Worm (Caenorhabditis elegans) whole organism, young adult: ENCODE measurements around the gene sri-69.

ENCODE experiments used
- C17E4.6 ChIP-seq: fragments of 200-800 bp; sonication (Bioruptor generic); IDR thresholded peaks from 2 replicates; pipeline ENCODE4 v1.3.6; 2022; ENCODE audit warnings: missing genetic modification reagents, missing genetic modification characterization, missing compliant biosample characterization
- D2030.7 ChIP-seq: fragments of 200-800 bp; sonication (Bioruptor generic); IDR thresholded peaks from 2 replicates; pipeline ENCODE4 v1.3.6; 2022; ENCODE audit warnings: missing genetic modification reagents, missing genetic modification characterization, missing compliant biosample characterization
- F10E7.11 ChIP-seq: sonication (generic microtip); optimal IDR thresholded peaks from 2 replicates; lab custom pipeline; 2017; ENCODE audit warnings: mild to moderate bottlenecking, missing genetic modification characterization, moderate library complexity, missing compliant biosample characterization
- F33H1.4 ChIP-seq: fragments of 200-800 bp; sonication (Bioruptor generic); IDR thresholded peaks from 2 replicates; pipeline ENCODE4 v1.3.6; 2022; ENCODE audit warnings: missing genetic modification reagents, missing genetic modification characterization, missing compliant biosample characterization
- Y53G8AR.9 ChIP-seq: fragments of 200-800 bp; sonication (Bioruptor generic); conservative IDR thresholded peaks from 2 replicates; pipeline ENCODE4 v1.3.6; 2022; ENCODE audit warnings: missing genetic modification reagents, missing genetic modification characterization, missing compliant biosample characterization
- Y56A3A.18 ChIP-seq: fragments of 200-800 bp; sonication (Bioruptor generic); IDR thresholded peaks from 2 replicates; pipeline ENCODE4 v1.3.6; 2022; ENCODE audit warnings: missing genetic modification reagents, missing genetic modification characterization, missing compliant biosample characterization
- Y67H2A.10 ChIP-seq: fragments of 200-800 bp; sonication (Bioruptor generic); conservative IDR thresholded peaks from 2 replicates; pipeline ENCODE4 v1.3.6; 2022; ENCODE audit warnings: missing genetic modification reagents, missing genetic modification characterization, missing compliant biosample characterization
- akir-1 ChIP-seq: fragments of 200-800 bp; sonication (Bioruptor generic); optimal IDR thresholded peaks from 2 replicates; lab custom pipeline; 2018; ENCODE audit warnings: mild to moderate bottlenecking, missing genetic modification characterization, moderate library complexity, missing compliant biosample characterization
- ama-1 ChIP-seq, 3 experiments: fragments of 150-350 bp in 1 of 3; sonication (generic microtip) in 2 of 3; optimal IDR thresholded peaks; 2 replicates each; lab custom pipeline; 2014 to 2018; ENCODE audit warnings: missing biosample characterization in 2 of 3, missing genetic modification characterization in 2 of 3, missing genetic modification reagents in 2 of 3
- attf-6 ChIP-seq: fragments of 200-800 bp; sonication (Bioruptor generic); IDR thresholded peaks from 2 replicates; pipeline ENCODE4 v1.3.6; 2022; ENCODE audit warnings: missing genetic modification reagents, missing genetic modification characterization, missing compliant biosample characterization
- bed-1 ChIP-seq: fragments of 200-800 bp; sonication (Bioruptor generic); IDR thresholded peaks from 2 replicates; pipeline ENCODE4 v1.3.6; 2022; ENCODE audit warnings: missing genetic modification reagents, missing genetic modification characterization, missing compliant biosample characterization
- ceh-27 ChIP-seq: fragments of 200-800 bp; sonication (Bioruptor generic); optimal IDR thresholded peaks from 2 replicates; lab custom pipeline; 2018; ENCODE audit warnings: mild to moderate bottlenecking, missing genetic modification characterization, moderate library complexity, missing compliant biosample characterization
- ceh-40 ChIP-seq: fragments of 200-800 bp; sonication (Bioruptor generic); IDR thresholded peaks from 2 replicates; pipeline ENCODE4 v1.3.6; 2022; ENCODE audit warnings: missing genetic modification characterization, missing compliant biosample characterization
- chd-7 ChIP-seq: sonication (generic microtip); optimal IDR thresholded peaks from 2 replicates; lab custom pipeline; 2016; ENCODE audit warnings: mild to moderate bottlenecking, missing genetic modification characterization, moderate library complexity, missing compliant biosample characterization
- die-1 ChIP-seq: sonication (generic microtip); optimal IDR thresholded peaks from 2 replicates; lab custom pipeline; 2016; ENCODE audit warnings: missing genotype, mild to moderate bottlenecking, missing genetic modification characterization, missing compliant biosample characterization
- dox-1 ChIP-seq: fragments of 200-800 bp; sonication (Bioruptor generic); IDR thresholded peaks from 2 replicates; pipeline ENCODE4 v1.3.6; 2022; ENCODE audit warnings: missing genetic modification reagents, missing genetic modification characterization, missing compliant biosample characterization
- efl-1 ChIP-seq: fragments of 150-350 bp; optimal IDR thresholded peaks from 2 replicates; lab custom pipeline; 2014; ENCODE audit warnings: missing biosample characterization, missing genetic modification reagents, missing genetic modification characterization
- egrh-3 ChIP-seq: fragments of 200-800 bp; sonication (Bioruptor generic); IDR thresholded peaks from 2 replicates; pipeline ENCODE4 v1.3.6; 2022; ENCODE audit warnings: missing genetic modification reagents, missing genetic modification characterization, missing compliant biosample characterization
- ets-4 ChIP-seq: fragments of 200-800 bp; sonication (Bioruptor generic); optimal IDR thresholded peaks from 2 replicates; lab custom pipeline; 2018; ENCODE audit warnings: mild to moderate bottlenecking, missing genetic modification characterization, missing compliant biosample characterization
- fkh-3 ChIP-seq: sonication (generic microtip); optimal IDR thresholded peaks from 2 replicates; lab custom pipeline; 2016; ENCODE audit warnings: mild to moderate bottlenecking, missing genetic modification characterization, missing compliant biosample characterization
- gei-17 ChIP-seq: fragments of 200-800 bp; sonication (Bioruptor generic); optimal IDR thresholded peaks from 2 replicates; lab custom pipeline; 2018; ENCODE audit warnings: mild to moderate bottlenecking, missing genetic modification characterization, missing compliant biosample characterization
- hlh-12 ChIP-seq: sonication (generic microtip); optimal IDR thresholded peaks from 2 replicates; lab custom pipeline; 2016; ENCODE audit warnings: missing genetic modification characterization, missing compliant biosample characterization
- lin-26 ChIP-seq: fragments of 200-800 bp; sonication (Bioruptor generic); IDR thresholded peaks from 2 replicates; pipeline ENCODE4 v1.3.6; 2022; ENCODE audit warnings: missing genetic modification reagents, missing genetic modification characterization, missing compliant biosample characterization
- madf-6 ChIP-seq: fragments of 200-800 bp; sonication (Bioruptor generic); IDR thresholded peaks from 2 replicates; pipeline ENCODE4 v1.3.6; 2022; ENCODE audit warnings: missing genetic modification reagents, missing genetic modification characterization, missing compliant biosample characterization
- mes-4 ChIP-seq: sonication (generic microtip); optimal IDR thresholded peaks from 2 replicates; lab custom pipeline; 2016; ENCODE audit warnings: missing genotype, missing genetic modification characterization, missing compliant biosample characterization
- nhr-80 ChIP-seq: sonication (generic microtip); optimal IDR thresholded peaks from 2 replicates; lab custom pipeline; 2016; ENCODE audit warnings: missing genetic modification characterization, missing compliant biosample characterization
- pha-4 ChIP-seq: fragments of 150-350 bp; sonication (generic microtip); optimal IDR thresholded peaks from 2 replicates; lab custom pipeline; 2014; ENCODE audit warnings: missing biosample characterization, missing genetic modification reagents, missing genetic modification characterization
- repo-1 ChIP-seq: sonication (generic microtip); optimal IDR thresholded peaks from 2 replicates; lab custom pipeline; 2017; ENCODE audit warnings: mild to moderate bottlenecking, missing genetic modification characterization, missing compliant biosample characterization
- rpc-1 ChIP-seq, 2 experiments: fragments of 150-350 bp in 1 of 2; sonication (generic microtip) in 1 of 2; optimal IDR thresholded peaks; 2 replicates each; lab custom pipeline; 2014 to 2018; ENCODE audit warnings: missing biosample characterization in 1 of 2, missing genetic modification characterization in 1 of 2, missing genetic modification reagents in 1 of 2, missing genotype in 1 of 2
- snpc-1.1 ChIP-seq: sonication (generic microtip); optimal IDR thresholded peaks from 2 replicates; lab custom pipeline; 2017; ENCODE audit warnings: missing genetic modification characterization, mild to moderate bottlenecking, missing compliant biosample characterization, antibody characterized with exemption, moderate library complexity, missing genotype, missing genetic modification reagents; ENCODE audit not compliant: insufficient read depth
- sptf-2 ChIP-seq: fragments of 200-800 bp; sonication (Bioruptor generic); optimal IDR thresholded peaks from 2 replicates; lab custom pipeline; 2018; ENCODE audit warnings: mild to moderate bottlenecking, missing genetic modification characterization, missing compliant biosample characterization
- tlf-1 ChIP-seq: fragments of 200-800 bp; sonication (Bioruptor generic); optimal IDR thresholded peaks from 2 replicates; lab custom pipeline; 2018; ENCODE audit warnings: mild to moderate bottlenecking, missing genetic modification characterization, missing compliant biosample characterization
- unc-130 ChIP-seq: sonication (generic microtip); optimal IDR thresholded peaks from 2 replicates; lab custom pipeline; 2016; ENCODE audit warnings: missing genetic modification reagents, missing genetic modification characterization, missing compliant biosample characterization
- zfh-2 ChIP-seq: fragments of 200-800 bp; sonication (Bioruptor generic); conservative IDR thresholded peaks from 2 replicates; pipeline ENCODE4 v1.3.6; 2022; ENCODE audit warnings: missing genetic modification reagents, missing genetic modification characterization, missing compliant biosample characterization
- zim-3 ChIP-seq: sonication (generic microtip); optimal IDR thresholded peaks from 2 replicates; lab custom pipeline; 2017; ENCODE audit warnings: mild to moderate bottlenecking, missing genetic modification characterization, moderate library complexity, missing compliant biosample characterization
- ztf-22 ChIP-seq: fragments of 200-800 bp; sonication (Bioruptor generic); optimal IDR thresholded peaks from 2 replicates; lab custom pipeline; 2018; ENCODE audit warnings: mild to moderate bottlenecking, missing genetic modification characterization, moderate library complexity, missing compliant biosample characterization
- ztf-25 ChIP-seq: fragments of 200-800 bp; sonication (Bioruptor generic); IDR thresholded peaks from 2 replicates; pipeline ENCODE4 v1.3.6; 2022; ENCODE audit warnings: missing genetic modification reagents, missing genetic modification characterization, missing compliant biosample characterization
- ztf-26 ChIP-seq: sonication (generic microtip); optimal IDR thresholded peaks from 2 replicates; lab custom pipeline; 2017; ENCODE audit warnings: missing genetic modification characterization, missing compliant biosample characterization
- ztf-28 ChIP-seq: fragments of 200-800 bp; sonication (Bioruptor generic); IDR thresholded peaks from 2 replicates; pipeline ENCODE4 v1.3.6; 2022; ENCODE audit warnings: missing genetic modification reagents, missing genetic modification characterization, missing compliant biosample characterization

sri-69 gene

ce11 chrV:16992383-16992782, 15.8 kb downstream of the sri-69 start:
- no peak for TF ChIP-seq chd-7 (tag; lab: Kevin White, UChicago)
- peak; percentile 67 for TF ChIP-seq zfh-2 (GFP tag; lab: Robert Waterston, UW)

ce11 chrV:16991734-16992133, 16.5 kb downstream of the sri-69 start, which contains the start of gene srz-95:
Gene srz-95 (plus strand): TSS chrV:16992034.
- TF ChIP-seq lin-26 (GFP tag; lab: Robert Waterston, UW): no peak
- no peak for TF ChIP-seq ztf-28 (GFP tag; lab: Robert Waterston, UW)
- no peak for TF ChIP-seq ceh-27 (GFP tag; lab: Kevin White, UChicago)
- no peak for TF ChIP-seq ztf-22
- TF ChIP-seq pha-4 (tag; lab: Kevin White, UChicago): no peak
- no peak for TF ChIP-seq egrh-3 (GFP tag; lab: Robert Waterston, UW)
- no peak for TF ChIP-seq repo-1 (tag; lab: Kevin White, UChicago)
- no peak for TF ChIP-seq ama-1 (optimal IDR thresholded peaks at IDR 0.05; lab: Kevin White, UChicago)
- no peak for TF ChIP-seq ama-1 (GFP tag; optimal IDR thresholded peaks at IDR 0.05; lab: Kevin White, UChicago)
- no peak for TF ChIP-seq hlh-12 (tag; lab: Kevin White, UChicago)
- TF ChIP-seq Y56A3A.18: no peak
- no peak for TF ChIP-seq chd-7 (tag; lab: Kevin White, UChicago)
- TF ChIP-seq zim-3 (tag; lab: Kevin White, UChicago): no peak

ce11 chrV:16988614-16989013, 19.6 kb downstream of the sri-69 start, which contains the start of gene Y102A5C.27:
Gene Y102A5C.27 (minus strand): TSS chrV:16988714.
- TF ChIP-seq bed-1 (no peak), zfh-2 (GFP tag; lab: Robert Waterston, UW) (no peak), madf-6 (GFP tag; lab: Robert Waterston, UW) (no peak), ets-4 (GFP tag; lab: Kevin White, UChicago) (no peak), chd-7 (tag; lab: Kevin White, UChicago) (no peak), gei-17 (GFP tag; lab: Kevin White, UChicago) (no peak), tlf-1 (GFP tag; lab: Kevin White, UChicago) (no peak), snpc-1.1 (tag; lab: Kevin White, UChicago) (no peak), F10E7.11 (no peak), ceh-40 (GFP tag; lab: Robert Waterston, UW) (no peak), nhr-80 (tag; lab: Kevin White, UChicago) (no peak)

ce11 chrV:16987783-16988182, 20.4 kb downstream of the sri-69 start:
- TF ChIP-seq attf-6 (GFP tag; lab: Robert Waterston, UW): no peak
- TF ChIP-seq D2030.7 (GFP tag; lab: Robert Waterston, UW): no peak
- TF ChIP-seq mes-4 (tag; lab: Kevin White, UChicago): no peak
- no peak for TF ChIP-seq nhr-80 (tag; lab: Kevin White, UChicago)
- no peak for TF ChIP-seq ztf-26
- TF ChIP-seq akir-1 (GFP tag; lab: Kevin White, UChicago): no peak
- no peak for TF ChIP-seq C17E4.6 (GFP tag; lab: Robert Waterston, UW)
- TF ChIP-seq Y53G8AR.9: no peak
- TF ChIP-seq Y67H2A.10: no peak
- no peak for TF ChIP-seq die-1 (tag; lab: Kevin White, UChicago)
- no peak for TF ChIP-seq ztf-25 (GFP tag; lab: Robert Waterston, UW)
- no peak for TF ChIP-seq fkh-3
- no peak for TF ChIP-seq F33H1.4 (GFP tag; lab: Robert Waterston, UW)
- no peak for TF ChIP-seq unc-130 (GFP tag; lab: Kevin White, UChicago)
- TF ChIP-seq efl-1 (GFP tag; lab: Kevin White, UChicago): no peak
- no peak for TF ChIP-seq ets-4 (GFP tag; lab: Kevin White, UChicago)
- TF ChIP-seq F10E7.11: no peak
- no peak for TF ChIP-seq rpc-1 (optimal IDR thresholded peaks at IDR 0.05; lab: Kevin White, UChicago)
- no peak for TF ChIP-seq rpc-1 (tag; optimal IDR thresholded peaks at IDR 0.05; lab: Kevin White, UChicago)
- no peak for TF ChIP-seq sptf-2
- no peak for TF ChIP-seq dox-1 (GFP tag; lab: Robert Waterston, UW)
